Worm (Caenorhabditis elegans) whole organism, dauer: ENCODE data around the gene B0035.18.

Source experiments
- unc-62 ChIP-seq: sonication (generic microtip); optimal IDR thresholded peaks from 2 replicates; lab custom pipeline; 2017; ENCODE audit warnings: missing biosample characterization, missing genetic modification reagents, missing genetic modification characterization

The B0035.18 gene

DNA sequence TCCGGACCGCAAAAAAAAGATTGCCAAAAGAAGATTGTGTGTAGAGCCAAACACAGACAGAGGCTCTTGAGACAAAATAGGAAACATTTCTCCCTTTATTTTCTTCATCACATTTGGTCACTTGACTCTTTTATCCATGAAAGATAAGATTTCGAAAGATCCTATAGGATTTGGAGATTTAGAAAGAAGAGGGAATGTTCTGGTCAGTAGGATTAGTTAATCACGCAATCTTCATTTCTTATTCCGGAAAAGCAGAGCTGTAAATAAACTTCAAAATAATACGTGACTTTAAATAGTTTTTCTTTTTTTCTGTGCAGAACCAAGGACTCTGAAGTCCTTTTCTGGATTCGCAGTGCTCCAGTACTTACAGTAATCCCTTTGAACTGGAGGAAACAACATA lies 27.2 kb downstream of the B0035.18 start:
- no peak for TF ChIP-seq unc-62 (GFP tag; lab: Kevin White, UChicago)

DNA sequence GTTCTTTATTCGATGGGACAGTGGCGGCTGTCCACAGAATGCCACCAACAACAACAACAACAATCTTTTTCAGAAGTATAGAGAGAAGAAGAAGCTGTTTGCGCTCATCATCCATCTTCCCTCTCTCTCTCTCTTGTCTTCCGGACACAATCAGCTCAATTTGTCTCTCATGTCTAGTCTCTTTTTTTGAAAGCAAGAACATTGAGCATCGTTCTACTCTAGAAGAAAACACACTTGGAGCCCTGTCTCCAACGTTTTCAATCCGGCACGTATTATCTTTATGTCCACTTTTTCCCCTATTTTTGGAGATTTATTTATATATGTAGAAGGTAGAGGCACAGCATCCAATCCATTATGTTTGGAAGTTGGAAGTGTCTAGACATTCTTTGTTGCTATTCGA lies 28.7 kb downstream of the B0035.18 start:
- TF ChIP-seq unc-62 (GFP tag; lab: Kevin White, UChicago): no peak

DNA sequence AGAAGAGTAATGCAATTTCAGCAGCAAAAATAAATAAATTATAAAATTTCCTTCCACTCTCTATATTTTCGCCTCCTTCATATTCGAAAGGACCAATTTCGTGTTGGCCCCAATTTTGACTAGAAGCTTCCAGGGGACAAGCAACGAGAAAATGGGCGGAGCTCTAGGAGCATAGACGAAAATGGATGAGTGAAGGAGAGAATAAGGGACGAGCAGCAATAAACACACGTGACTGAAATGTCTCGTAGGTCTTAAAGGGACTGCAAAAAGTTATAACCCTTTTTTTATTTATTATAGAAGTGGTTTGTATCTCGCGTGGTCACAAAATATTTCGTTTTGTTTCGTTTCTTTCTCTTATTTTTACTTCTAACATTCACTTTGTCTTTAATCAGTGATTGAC lies 29.6 kb downstream of the B0035.18 start:
- no peak for TF ChIP-seq unc-62 (GFP tag; lab: Kevin White, UChicago)

DNA sequence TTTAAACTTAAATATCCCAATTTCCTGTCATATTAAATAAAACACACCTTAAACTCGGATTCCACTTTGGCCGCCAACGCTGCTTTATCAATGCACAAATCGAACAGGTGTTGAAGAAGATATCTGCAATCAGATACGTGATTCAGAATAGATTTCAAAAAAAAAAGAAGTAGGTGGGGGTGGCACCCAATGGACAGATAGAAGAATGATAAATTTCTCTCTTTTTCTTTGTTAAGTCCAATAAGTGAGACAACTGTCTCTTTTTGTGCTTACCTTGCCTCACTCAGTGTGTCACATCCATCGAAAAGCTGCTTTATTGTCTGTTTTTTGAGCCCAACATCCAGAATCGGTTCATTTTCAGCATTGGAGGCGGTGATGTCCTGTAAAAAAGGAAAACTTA lies 30.7 kb downstream of the B0035.18 start:
- TF ChIP-seq unc-62 (GFP tag; lab: Kevin White, UChicago): no peak

DNA sequence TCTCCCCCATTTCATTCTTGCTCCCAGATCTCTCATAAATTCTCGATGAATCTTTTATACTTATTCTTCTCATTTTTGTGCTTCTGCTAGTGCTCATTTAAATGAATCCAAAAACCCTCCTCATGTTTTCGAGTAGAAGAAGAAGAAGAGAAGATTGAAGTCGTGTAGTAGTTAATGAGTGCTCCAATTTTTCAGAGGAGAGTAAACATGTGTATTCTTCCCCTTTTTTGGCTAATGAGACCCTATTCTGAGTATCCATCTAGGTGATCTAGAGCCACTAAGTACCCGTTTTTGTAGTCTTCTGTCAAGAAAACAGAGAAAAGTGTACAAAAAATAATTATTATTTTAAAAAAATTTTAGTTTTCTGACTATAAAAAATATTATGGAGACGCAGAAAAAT lies 31.5 kb downstream of the B0035.18 start:
- no peak for TF ChIP-seq unc-62 (GFP tag; lab: Kevin White, UChicago)

DNA sequence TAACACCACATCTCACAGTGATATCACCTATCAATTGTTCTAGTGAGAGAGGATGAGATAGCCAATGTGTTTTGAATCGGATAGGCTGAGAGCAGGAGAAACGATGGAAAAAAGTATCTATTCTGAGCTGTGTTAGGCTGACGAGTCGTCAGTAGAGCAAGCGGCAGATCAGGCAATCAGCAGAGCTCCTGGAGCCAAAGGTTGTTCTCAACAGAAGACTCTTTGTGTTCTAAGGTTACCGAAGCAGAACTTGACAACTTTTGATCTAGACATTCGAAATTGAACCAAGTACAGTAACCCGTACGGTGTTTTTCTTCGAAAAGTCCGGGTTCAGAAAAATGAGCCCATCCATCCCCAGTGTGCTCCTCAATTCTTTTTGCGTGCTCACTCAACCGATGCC lies 32.7 kb downstream of the B0035.18 start:
- no peak for TF ChIP-seq unc-62 (GFP tag; lab: Kevin White, UChicago)

DNA sequence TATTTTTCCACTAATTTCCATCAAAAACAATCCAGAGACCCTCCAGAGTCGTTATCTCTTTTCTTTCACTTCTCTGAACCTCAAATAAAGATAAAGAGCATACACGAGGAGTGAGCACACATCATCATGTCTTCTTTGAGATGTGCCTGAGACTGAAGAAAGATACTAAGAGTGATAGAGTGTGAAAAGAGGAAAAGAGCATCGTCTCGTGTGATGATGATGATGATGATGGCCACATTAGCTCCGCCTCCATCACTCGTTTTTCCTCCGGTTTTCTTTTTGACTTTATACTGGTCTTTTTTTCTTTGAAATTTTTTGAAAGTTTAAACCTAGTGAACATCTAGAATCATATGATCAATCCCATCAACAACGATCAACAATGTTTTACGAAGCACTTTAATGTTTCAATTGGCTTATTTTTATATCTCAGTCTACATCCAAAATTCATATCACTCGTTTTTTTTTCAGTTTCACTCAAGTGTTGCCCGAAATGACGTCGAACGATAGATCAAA lies 33.9 kb downstream of the B0035.18 start, which contains the start of gene T01G1.2:
Gene T01G1.2, plus strand, starts transcription at position 463 of the 513 bp plus-strand sequence.
- TF ChIP-seq unc-62 (GFP tag; lab: Kevin White, UChicago): no peak

DNA sequence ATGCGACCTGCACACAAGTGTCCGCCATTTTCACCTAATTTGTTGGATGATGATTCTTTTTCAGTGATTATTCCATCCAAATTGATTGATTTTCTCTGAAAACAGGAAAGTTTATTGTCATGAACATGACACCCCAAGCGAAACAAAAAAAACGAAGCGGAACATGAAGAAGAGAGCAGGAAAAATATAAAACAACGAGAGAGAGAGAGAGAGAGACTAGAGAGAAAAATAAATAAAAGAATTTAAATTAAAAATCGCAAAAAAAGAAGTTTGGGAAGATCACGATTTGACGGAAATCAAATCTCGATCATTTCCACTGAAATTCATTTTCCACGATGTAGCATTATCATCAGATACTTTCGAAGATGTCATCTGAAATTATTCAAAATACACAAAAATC lies 39.7 kb downstream of the B0035.18 start, which contains the start of gene klp-12:
Gene klp-12, minus strand, starts transcription at position 101 of the 400 bp plus-strand sequence.
- no peak for TF ChIP-seq unc-62 (GFP tag; lab: Kevin White, UChicago)

DNA sequence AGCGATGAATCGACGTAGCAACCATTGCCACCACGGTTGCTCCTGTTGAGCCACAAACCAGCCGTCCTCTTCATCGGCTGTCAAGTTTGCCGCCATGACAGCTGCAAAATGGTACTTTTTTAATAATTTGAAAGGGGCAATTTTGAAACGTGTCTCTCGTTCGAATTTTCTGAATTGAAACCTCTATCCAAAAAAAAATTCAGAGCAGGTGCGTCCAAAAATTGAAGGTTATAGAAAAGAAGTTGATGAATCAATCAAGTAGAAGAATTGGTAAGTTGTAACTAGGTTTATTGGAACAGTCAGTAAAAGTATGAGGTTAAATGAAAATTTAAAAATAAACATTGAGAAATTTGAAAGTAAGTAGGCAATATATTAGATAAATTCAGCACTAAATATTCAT lies 41.3 kb downstream of the B0035.18 start, which contains the start of gene T01G1.4:
Gene T01G1.4, minus strand, starts transcription at position 101 of the 400 bp plus-strand sequence.
- TF ChIP-seq unc-62 (GFP tag; lab: Kevin White, UChicago): no peak

DNA sequence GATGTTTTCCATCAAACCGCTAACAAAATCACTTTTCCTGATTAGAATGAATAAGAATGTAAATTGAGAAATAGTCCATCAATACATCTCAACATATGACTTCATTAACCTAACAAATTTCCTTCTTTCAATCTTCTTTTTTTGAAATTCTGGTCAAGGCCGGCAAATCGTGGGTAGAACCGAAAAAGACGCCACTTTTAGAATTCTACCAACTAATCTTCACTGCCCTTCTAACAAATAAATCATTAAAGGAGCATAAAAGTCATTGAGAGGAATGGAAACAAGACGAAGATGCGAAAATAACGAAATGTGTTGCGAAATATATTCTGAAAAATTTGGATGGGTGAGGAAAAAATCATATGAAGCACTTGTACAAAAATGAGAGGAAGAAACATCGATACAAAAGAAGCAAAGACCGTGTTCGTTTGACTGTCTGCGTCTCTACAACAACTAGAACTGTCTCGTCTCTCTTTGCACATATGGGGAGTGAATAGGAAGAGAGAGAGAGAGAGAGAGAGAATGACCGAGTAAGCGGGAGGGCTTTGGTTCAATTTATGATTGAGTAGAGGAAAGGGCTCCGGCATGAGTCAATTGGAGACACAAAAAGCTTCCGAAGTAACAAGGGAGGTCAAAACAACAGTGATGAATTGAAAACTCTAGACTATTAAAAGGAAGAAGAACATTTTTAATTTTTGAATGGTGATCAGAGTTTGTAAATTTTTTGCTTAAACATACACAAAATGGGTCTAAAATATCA lies 43.9 kb downstream of the B0035.18 start:
- TF ChIP-seq unc-62 (GFP tag; lab: Kevin White, UChicago): no peak
